Fruit fly (Drosophila melanogaster) whole organism, prepupa: Measurements from ENCODE around the gene CG15282.

Source experiments
- CG1621 ChIP-seq: fragments of 200-800 bp; sonication (Bioruptor generic); optimal IDR thresholded peaks from 3 replicates; lab custom pipeline; 2018; ENCODE audit warnings: missing biosample characterization, mild to moderate bottlenecking, missing genetic modification characterization
- CG16779 ChIP-seq: fragments of 200-800 bp; sonication (Bioruptor generic); optimal IDR thresholded peaks from 3 replicates; lab custom pipeline; 2017; ENCODE audit warnings: missing biosample characterization, mild to moderate bottlenecking, missing genetic modification characterization
- CG6808 ChIP-seq: fragments of 200-800 bp; sonication (Bioruptor generic); optimal IDR thresholded peaks from 3 replicates; lab custom pipeline; 2017; ENCODE audit warnings: missing biosample characterization, missing genetic modification characterization, mild to moderate bottlenecking, moderate library complexity, missing genetic modification reagents
- CG6854 ChIP-seq: fragments of 200-800 bp; sonication (Bioruptor generic); optimal IDR thresholded peaks from 2 replicates; lab custom pipeline; 2017; ENCODE audit warnings: missing biosample characterization, mild to moderate bottlenecking, missing genetic modification characterization
- CG8119 ChIP-seq: fragments of 200-800 bp; sonication (Bioruptor generic); IDR thresholded peaks from 3 replicates; pipeline ENCODE4 v1.3.6; 2022; ENCODE audit warnings: missing biosample characterization, missing genetic modification characterization
- CG8632 ChIP-seq: fragments of 200-800 bp; sonication (Bioruptor generic); optimal IDR thresholded peaks from 3 replicates; lab custom pipeline; 2016; ENCODE audit warnings: missing biosample characterization, missing genetic modification characterization
- Eip93F ChIP-seq: fragments of 200-800 bp; sonication (Bioruptor generic); optimal IDR thresholded peaks from 2 replicates; lab custom pipeline; 2016; ENCODE audit warnings: missing biosample characterization, mild to moderate bottlenecking, missing genetic modification characterization
- Gug ChIP-seq: fragments of 200-800 bp; sonication (Bioruptor generic); IDR thresholded peaks from 2 replicates; pipeline ENCODE4 v1.3.6; 2022; ENCODE audit warnings: missing biosample characterization, missing genetic modification characterization
- Hr4 ChIP-seq: fragments of 200-800 bp; sonication (Bioruptor generic); optimal IDR thresholded peaks from 3 replicates; lab custom pipeline; 2016; ENCODE audit warnings: missing biosample characterization, missing genetic modification characterization
- Lpt ChIP-seq: fragments of 200-800 bp; sonication (Bioruptor generic); optimal IDR thresholded peaks from 3 replicates; lab custom pipeline; 2016; ENCODE audit warnings: missing biosample characterization, missing genetic modification characterization
- dac ChIP-seq: fragments of 200-800 bp; sonication (Bioruptor generic); optimal IDR thresholded peaks from 2 replicates; lab custom pipeline; 2017; ENCODE audit warnings: missing biosample characterization, mild to moderate bottlenecking, missing genetic modification characterization
- net ChIP-seq: fragments of 200-800 bp; sonication (Bioruptor generic); optimal IDR thresholded peaks from 3 replicates; lab custom pipeline; 2016; ENCODE audit warnings: missing biosample characterization, missing genetic modification characterization
- svp ChIP-seq: fragments of 200-800 bp; sonication (Bioruptor generic); peaks from one replicate; lab custom pipeline; 2016; ENCODE audit warnings: missing biosample characterization, missing genetic modification characterization

- TF ChIP-seq Hr4 (GFP tag; lab: Kevin White, UChicago): no peak
- no peak for TF ChIP-seq CG8119
- no peak for TF ChIP-seq CG8632 (GFP tag; lab: Kevin White, UChicago)
- TF ChIP-seq CG16779 (tag; lab: Kevin White, UChicago): no peak
- no peak for TF ChIP-seq CG6808 (GFP tag; lab: Kevin White, UChicago)
- no peak for TF ChIP-seq dac (GFP tag; lab: Kevin White, UChicago)
- TF ChIP-seq CG6854 (GFP tag; lab: Kevin White, UChicago): no peak
- no peak for TF ChIP-seq CG1621
- no peak for TF ChIP-seq Lpt (GFP tag; lab: Kevin White, UChicago)
- TF ChIP-seq net (GFP tag; lab: Kevin White, UChicago): no peak
- no peak for TF ChIP-seq svp (GFP tag; lab: Kevin White, UChicago)
- TF ChIP-seq Eip93F (GFP tag; lab: Kevin White, UChicago): no peak
- no peak for TF ChIP-seq Gug
These were observed 50.2 kb downstream of the CG15282 start, which contains the start of gene CSN1a for dm6 chr2L:14762465-14762864.
